Fruit fly (Drosophila melanogaster) whole organism, prepupa: ENCODE measurements around the gene CG15498.
A peak's percentile ranks its signal among the peaks of the same experiment; 100 is the strongest.

Experiments used
- Blimp-1 ChIP-seq: fragments of 200-800 bp; sonication (Bioruptor generic); optimal IDR thresholded peaks from 3 replicates; lab custom pipeline; 2017; ENCODE audit warnings: missing biosample characterization, missing genetic modification characterization, mild to moderate bottlenecking, moderate library complexity, missing genetic modification reagents
- CG11294 ChIP-seq: fragments of 200-800 bp; sonication (Bioruptor generic); IDR thresholded peaks from 2 replicates; pipeline ENCODE4 v1.3.6; 2022; ENCODE audit warnings: missing biosample characterization, missing genetic modification characterization
- CG11902 ChIP-seq: fragments of 200-800 bp; sonication (Bioruptor generic); optimal IDR thresholded peaks from 3 replicates; lab custom pipeline; 2016; ENCODE audit warnings: missing biosample characterization, missing genetic modification characterization
- CG1621 ChIP-seq: fragments of 200-800 bp; sonication (Bioruptor generic); optimal IDR thresholded peaks from 3 replicates; lab custom pipeline; 2018; ENCODE audit warnings: missing biosample characterization, mild to moderate bottlenecking, missing genetic modification characterization
- CG31627 ChIP-seq: fragments of 200-800 bp; sonication (Bioruptor generic); optimal IDR thresholded peaks from 3 replicates; lab custom pipeline; 2016; ENCODE audit warnings: missing biosample characterization, missing genetic modification characterization
- CG34406 ChIP-seq: fragments of 200-800 bp; sonication (Bioruptor generic); optimal IDR thresholded peaks from 3 replicates; lab custom pipeline; 2016; ENCODE audit warnings: missing biosample characterization, missing genetic modification characterization
- CG3919 ChIP-seq: fragments of 200-800 bp; sonication (Bioruptor generic); optimal IDR thresholded peaks from 3 replicates; lab custom pipeline; 2016; ENCODE audit warnings: missing biosample characterization, missing genetic modification characterization
- CG6163 ChIP-seq: fragments of 200-800 bp; sonication (Bioruptor generic); IDR thresholded peaks from 3 replicates; pipeline ENCODE4 v1.3.6; 2022; ENCODE audit warnings: missing biosample characterization, missing genetic modification characterization
- CG6792 ChIP-seq: fragments of 200-800 bp; sonication (Bioruptor generic); optimal IDR thresholded peaks from 3 replicates; lab custom pipeline; 2016; ENCODE audit warnings: missing biosample characterization, missing genetic modification characterization
- CG6854 ChIP-seq: fragments of 200-800 bp; sonication (Bioruptor generic); optimal IDR thresholded peaks from 2 replicates; lab custom pipeline; 2017; ENCODE audit warnings: missing biosample characterization, mild to moderate bottlenecking, missing genetic modification characterization
- CG8119 ChIP-seq: fragments of 200-800 bp; sonication (Bioruptor generic); IDR thresholded peaks from 3 replicates; pipeline ENCODE4 v1.3.6; 2022; ENCODE audit warnings: missing biosample characterization, missing genetic modification characterization
- Eip75B ChIP-seq: fragments of 200-800 bp; sonication (Bioruptor generic); optimal IDR thresholded peaks from 3 replicates; lab custom pipeline; 2016; ENCODE audit warnings: missing biosample characterization, missing genetic modification characterization
- Eip78C ChIP-seq: fragments of 200-800 bp; sonication (Bioruptor generic); peaks from one replicate; lab custom pipeline; 2016; ENCODE audit warnings: missing biosample characterization, missing genetic modification characterization
- Eip93F ChIP-seq: fragments of 200-800 bp; sonication (Bioruptor generic); optimal IDR thresholded peaks from 2 replicates; lab custom pipeline; 2016; ENCODE audit warnings: missing biosample characterization, mild to moderate bottlenecking, missing genetic modification characterization
- Ets21C ChIP-seq: fragments of 200-800 bp; sonication (Bioruptor generic); optimal IDR thresholded peaks from 3 replicates; lab custom pipeline; 2016; ENCODE audit warnings: missing biosample characterization, missing genetic modification characterization
- Ets96B ChIP-seq: fragments of 200-800 bp; optimal IDR thresholded peaks from 2 replicates; lab custom pipeline; 2019; ENCODE audit warnings: missing biosample characterization, mild to moderate bottlenecking, missing genetic modification characterization, moderate library complexity
- Gug ChIP-seq: fragments of 200-800 bp; sonication (Bioruptor generic); IDR thresholded peaks from 2 replicates; pipeline ENCODE4 v1.3.6; 2022; ENCODE audit warnings: missing biosample characterization, missing genetic modification characterization
- Hr4 ChIP-seq: fragments of 200-800 bp; sonication (Bioruptor generic); optimal IDR thresholded peaks from 3 replicates; lab custom pipeline; 2016; ENCODE audit warnings: missing biosample characterization, missing genetic modification characterization
- Lpt ChIP-seq: fragments of 200-800 bp; sonication (Bioruptor generic); optimal IDR thresholded peaks from 3 replicates; lab custom pipeline; 2016; ENCODE audit warnings: missing biosample characterization, missing genetic modification characterization
- Met ChIP-seq: fragments of 200-800 bp; sonication (Bioruptor generic); optimal IDR thresholded peaks from 3 replicates; lab custom pipeline; 2016; ENCODE audit warnings: missing biosample characterization, missing genetic modification characterization
- OdsH ChIP-seq: fragments of 200-800 bp; sonication (Bioruptor generic); optimal IDR thresholded peaks from 3 replicates; lab custom pipeline; 2016; ENCODE audit warnings: missing biosample characterization, missing genetic modification characterization
- Sox15 ChIP-seq: fragments of 200-800 bp; sonication (Bioruptor generic); optimal IDR thresholded peaks from 3 replicates; lab custom pipeline; 2016; ENCODE audit warnings: missing biosample characterization, missing genetic modification characterization
- achi ChIP-seq: fragments of 200-800 bp; sonication (Bioruptor generic); optimal IDR thresholded peaks from 3 replicates; lab custom pipeline; 2016; ENCODE audit warnings: missing biosample characterization, missing genetic modification characterization
- acj6 ChIP-seq: fragments of 200-800 bp; sonication (Bioruptor generic); optimal IDR thresholded peaks from 3 replicates; lab custom pipeline; 2016; ENCODE audit warnings: missing biosample characterization, missing genetic modification characterization
- cyc ChIP-seq: fragments of 200-800 bp; sonication (Bioruptor generic); optimal IDR thresholded peaks from 3 replicates; lab custom pipeline; 2016; ENCODE audit warnings: missing biosample characterization, missing genetic modification characterization
- dsx ChIP-seq: fragments of 200-800 bp; optimal IDR thresholded peaks from 3 replicates; lab custom pipeline; 2019; ENCODE audit warnings: missing biosample characterization, mild to moderate bottlenecking, missing genetic modification characterization, moderate library complexity; ENCODE audit not compliant: poor library complexity, severe bottlenecking
- fd85E ChIP-seq: fragments of 200-800 bp; sonication (Bioruptor generic); optimal IDR thresholded peaks from 3 replicates; lab custom pipeline; 2016; ENCODE audit warnings: missing biosample characterization, missing genetic modification characterization
- fkh ChIP-seq: fragments of 200-800 bp; sonication (Bioruptor generic); optimal IDR thresholded peaks from 3 replicates; lab custom pipeline; 2017; ENCODE audit warnings: missing biosample characterization, mild to moderate bottlenecking, missing genetic modification characterization, moderate library complexity
- net ChIP-seq: fragments of 200-800 bp; sonication (Bioruptor generic); optimal IDR thresholded peaks from 3 replicates; lab custom pipeline; 2016; ENCODE audit warnings: missing biosample characterization, missing genetic modification characterization
- pdm3 ChIP-seq: fragments of 200-800 bp; sonication (Bioruptor generic); optimal IDR thresholded peaks from 3 replicates; lab custom pipeline; 2016; ENCODE audit warnings: missing biosample characterization, missing genetic modification characterization
- spab ChIP-seq: fragments of 200-800 bp; sonication (Bioruptor generic); optimal IDR thresholded peaks from 2 replicates; lab custom pipeline; 2017; ENCODE audit warnings: missing biosample characterization, mild to moderate bottlenecking, missing genetic modification characterization, missing genetic modification reagents
- ss ChIP-seq, 2 experiments: fragments of 200-800 bp; sonication (Bioruptor generic); optimal IDR thresholded peaks; 2 replicates in 1 of 2; 3 replicates in 1 of 2; lab custom pipeline; 2017 to 2018; ENCODE audit warnings: mild to moderate bottlenecking in 2 of 2, missing biosample characterization in 2 of 2, missing genetic modification characterization in 2 of 2, moderate library complexity in 1 of 2
- topi ChIP-seq: fragments of 200-800 bp; sonication (Bioruptor generic); optimal IDR thresholded peaks from 3 replicates; lab custom pipeline; 2016; ENCODE audit warnings: missing biosample characterization, missing genetic modification characterization
- vri ChIP-seq: fragments of 200-800 bp; sonication (Bioruptor generic); optimal IDR thresholded peaks from 3 replicates; lab custom pipeline; 2016; ENCODE audit warnings: missing biosample characterization, mild to moderate bottlenecking, missing genetic modification characterization

CG15498 gene

dm6 chr3R:21586351-21586750 is 17.4 kb upstream of the CG15498 start:
- TF ChIP-seq topi (GFP tag; lab: Kevin White, UChicago) (no peak), achi (GFP tag; lab: Kevin White, UChicago) (no peak), Eip78C (GFP tag; lab: Kevin White, UChicago) (peak; percentile 40), CG6854 (no peak), CG8119 (no peak), CG6792 (GFP tag; lab: Kevin White, UChicago) (no peak)

DNA sequence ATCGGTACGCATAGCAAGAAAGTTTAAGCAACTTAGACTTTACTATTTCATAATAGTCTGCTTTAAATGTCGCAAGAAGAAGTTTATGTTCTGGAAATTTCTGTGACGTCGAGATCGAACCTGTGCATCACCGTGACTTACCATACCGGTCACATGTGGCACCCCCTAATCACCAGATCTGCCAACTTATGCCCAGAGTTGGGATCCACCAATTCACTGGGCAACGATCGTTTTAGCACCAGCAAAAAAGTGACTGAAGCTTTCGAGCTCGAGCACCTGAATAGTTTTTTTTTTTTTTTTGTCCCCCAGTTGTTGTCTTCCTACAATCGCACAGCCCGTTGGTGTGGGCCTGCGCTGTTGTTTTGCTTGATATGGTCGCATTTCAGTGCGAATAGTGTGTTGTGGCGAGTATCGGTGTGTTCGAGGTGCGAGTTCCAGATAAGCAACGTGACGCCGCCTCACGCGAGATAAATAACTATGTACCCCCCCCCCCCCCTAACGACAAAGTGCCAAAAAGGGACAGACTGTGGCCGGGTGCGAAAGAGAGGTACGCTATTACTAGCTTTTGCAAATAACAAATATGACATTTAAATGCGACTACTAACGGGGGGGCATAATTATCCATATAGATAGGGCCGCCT is 15.5 kb upstream of the CG15498 start:
- TF ChIP-seq Gug (GFP tag; lab: Robert Waterston, UW) (no peak), Sox15 (GFP tag; lab: Kevin White, UChicago) (no peak), CG6792 (GFP tag; lab: Kevin White, UChicago) (no peak), CG6163 (GFP tag; lab: Robert Waterston, UW) (0 out of 3 replicates have a peak, but pooled peaks have one; percentile 20), vri (GFP tag; lab: Kevin White, UChicago) (no peak), Eip75B (GFP tag; lab: Kevin White, UChicago) (no peak), ss (GFP tag; optimal IDR thresholded peaks at IDR 0.05; lab: Kevin White, UChicago) (peak; percentile 33 to 39), Ets96B (no peak), dsx (GFP tag; lab: Kevin White, UChicago) (peak; percentile 16), CG11294 (no peak), Eip78C (GFP tag; lab: Kevin White, UChicago) (peak; percentile 35), fkh (GFP tag; lab: Kevin White, UChicago) (peak; percentile 74)

DNA sequence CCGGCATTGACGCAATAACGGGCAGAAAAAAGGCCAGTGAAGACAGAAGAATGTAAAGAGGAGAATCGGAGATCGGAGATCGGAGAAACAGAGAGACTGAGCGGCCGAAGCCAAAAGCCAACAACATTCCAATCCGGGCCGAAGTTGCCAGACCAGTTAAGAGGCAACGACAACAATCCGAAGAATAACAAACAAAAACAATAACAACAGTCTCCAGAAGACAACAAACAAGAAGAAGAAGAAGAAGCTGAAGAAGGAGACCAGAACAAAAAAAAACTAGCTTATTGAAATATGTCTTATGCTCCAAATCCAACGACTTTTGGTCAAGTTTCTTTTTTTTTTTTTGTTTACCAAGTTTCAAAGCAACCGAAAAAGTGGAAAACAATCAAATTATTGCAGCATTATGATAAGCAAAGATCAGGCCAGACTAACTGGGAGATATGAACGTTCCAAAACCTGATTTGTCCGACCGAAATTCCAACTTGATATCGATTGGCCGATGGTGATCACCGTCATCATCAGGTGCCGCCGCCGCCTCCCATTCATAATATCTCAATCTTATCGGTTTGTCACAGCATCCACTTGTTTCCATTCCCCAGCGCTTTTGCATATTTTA is 14.8 kb upstream of the CG15498 start:
- TF ChIP-seq Blimp-1 (GFP tag; lab: Kevin White, UChicago): no peak
- TF ChIP-seq CG6163 (GFP tag; lab: Robert Waterston, UW): peak; percentile 39; the same call in 2 of the 3 replicates
- peak; percentile 23 for TF ChIP-seq dsx (GFP tag; lab: Kevin White, UChicago)
- peak; percentile 2 to 42 for TF ChIP-seq ss (GFP tag; optimal IDR thresholded peaks at IDR 0.05; lab: Kevin White, UChicago)
- TF ChIP-seq Ets21C (GFP tag; lab: Kevin White, UChicago): no peak
- no peak for TF ChIP-seq Lpt (GFP tag; lab: Kevin White, UChicago)
- TF ChIP-seq acj6: no peak
- TF ChIP-seq Eip75B (GFP tag; lab: Kevin White, UChicago): peak; percentile 13
- no peak for TF ChIP-seq CG11294
- TF ChIP-seq net (GFP tag; lab: Kevin White, UChicago): peak; percentile 11
- no peak for TF ChIP-seq CG1621 (tag; lab: Kevin White, UChicago)
- no peak for TF ChIP-seq Hr4 (GFP tag; lab: Kevin White, UChicago)

- TF ChIP-seq CG6792 (GFP tag; lab: Kevin White, UChicago) (no peak), Eip93F (GFP tag; lab: Kevin White, UChicago) (no peak), OdsH (GFP tag; lab: Kevin White, UChicago) (no peak), Blimp-1 (GFP tag; lab: Kevin White, UChicago) (no peak), Eip75B (GFP tag; lab: Kevin White, UChicago) (no peak), CG31627 (GFP tag; lab: Kevin White, UChicago) (no peak), fd85E (no peak), vri (GFP tag; lab: Kevin White, UChicago) (no peak), CG3919 (no peak), topi (GFP tag; lab: Kevin White, UChicago) (no peak), pdm3 (GFP tag; lab: Kevin White, UChicago) (no peak), Ets21C (GFP tag; lab: Kevin White, UChicago) (no peak), CG34406 (GFP tag; lab: Kevin White, UChicago) (no peak), spab (GFP tag; lab: Kevin White, UChicago) (no peak), CG11294 (no peak), CG1621 (tag; lab: Kevin White, UChicago) (no peak), CG11902 (GFP tag; lab: Kevin White, UChicago) (no peak), Met (GFP tag; lab: Kevin White, UChicago) (no peak), cyc (GFP tag; lab: Kevin White, UChicago) (no peak)
- TF ChIP-seq, all 60 proteins: peak for 0
Measured at dm6 chr3R:21583087-21583486, 14.1 kb upstream of the CG15498 start.
